Worm (Caenorhabditis elegans) whole organism, L1 larva: ENCODE measurements around the gene glod-4.

Source experiments
- fos-1 ChIP-seq: fragments of 150-350 bp; optimal IDR thresholded peaks from 2 replicates; lab custom pipeline; 2014; ENCODE audit warnings: missing biosample characterization, missing genetic modification characterization
- nhr-28 ChIP-seq: fragments of 150-350 bp; optimal IDR thresholded peaks from 2 replicates; lab custom pipeline; 2014; ENCODE audit warnings: missing biosample characterization, missing genetic modification characterization
- nhr-76 ChIP-seq: sonication (generic microtip); optimal IDR thresholded peaks from 2 replicates; lab custom pipeline; 2017; ENCODE audit warnings: missing biosample characterization, missing genetic modification characterization
- nhr-77 ChIP-seq: fragments of 150-350 bp; optimal IDR thresholded peaks from 2 replicates; lab custom pipeline; 2014; ENCODE audit warnings: missing biosample characterization, missing genetic modification characterization
- pqm-1 ChIP-seq: sonication (generic microtip); optimal IDR thresholded peaks from 3 replicates; lab custom pipeline; 2017; ENCODE audit warnings: missing biosample characterization, missing genetic modification characterization
- ztf-4 ChIP-seq: fragments of 150-350 bp; optimal IDR thresholded peaks from 2 replicates; lab custom pipeline; 2014; ENCODE audit warnings: missing biosample characterization, missing genetic modification characterization

DNA sequence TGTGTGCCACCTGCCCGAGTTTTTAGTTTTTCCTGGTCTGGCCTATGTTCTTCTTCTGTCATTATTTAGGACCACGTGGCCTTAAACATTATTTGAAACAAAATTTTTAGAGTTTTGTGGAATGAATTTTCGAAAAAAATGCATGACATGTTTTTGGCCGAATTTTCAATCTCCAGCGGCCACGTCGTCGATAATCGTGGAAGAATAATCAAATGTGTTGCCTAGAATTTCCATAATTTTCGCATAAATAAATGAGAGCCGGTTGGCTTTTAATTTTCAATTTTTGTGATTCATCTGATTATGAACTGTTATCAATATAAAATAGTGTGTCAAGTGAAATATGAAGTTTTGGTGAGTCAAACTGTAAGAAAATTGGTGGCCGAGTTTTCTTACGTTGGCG, 7.5 kb downstream of the glod-4 start, which contains the start of gene C01G12.16:
- TF ChIP-seq nhr-28 (tag; lab: Kevin White, UChicago) (no peak), pqm-1 (tag; lab: Kevin White, UChicago) (no peak), fos-1 (tag; lab: Kevin White, UChicago) (no peak), nhr-76 (tag; lab: Kevin White, UChicago) (no peak), nhr-77 (tag; lab: Kevin White, UChicago) (no peak), ztf-4 (tag; lab: Kevin White, UChicago) (no peak)
